Fruit fly (Drosophila melanogaster) whole organism, wandering third instar larva: Measurements from ENCODE around the gene CG10993.

Experiments used
- CrebA ChIP-seq: fragments of 200-800 bp; sonication (Bioruptor generic); optimal IDR thresholded peaks from 2 replicates; lab custom pipeline; 2016; ENCODE audit warnings: missing biosample characterization, mild to moderate bottlenecking, missing genetic modification characterization, borderline replicate concordance
- Dfd ChIP-seq: fragments of >200 bp; optimal IDR thresholded peaks from 2 replicates; lab custom pipeline; 2017; ENCODE audit warnings: missing biosample characterization, missing genetic modification characterization
- Myc ChIP-seq: fragments of >200 bp; optimal IDR thresholded peaks from 2 replicates; lab custom pipeline; 2017
- br ChIP-seq: fragments of 200-800 bp; sonication (Bioruptor generic); optimal IDR thresholded peaks from 2 replicates; lab custom pipeline; 2016; ENCODE audit warnings: missing biosample characterization, missing genetic modification characterization
- brk ChIP-seq: fragments of 200-800 bp; sonication (Bioruptor generic); optimal IDR thresholded peaks from 2 replicates; lab custom pipeline; 2016; ENCODE audit warnings: missing biosample characterization, mild to moderate bottlenecking, missing genetic modification characterization
- dl ChIP-seq, 2 experiments: fragments of 175-275, 200-275 bp in 1 of 2; fragments of 200-275 bp in 1 of 2; sonication (Bioruptor generic); optimal IDR thresholded peaks; lab custom pipeline; 2018; ENCODE audit warnings: mild to moderate bottlenecking in 2 of 2, missing biosample characterization in 2 of 2, missing genetic modification characterization in 2 of 2, moderate library complexity in 2 of 2; ENCODE audit not compliant: partially characterized antibody in 2 of 2, insufficient read depth in 1 of 2
- fru ChIP-seq: fragments of 200-800 bp; sonication (Bioruptor generic); optimal IDR thresholded peaks from 3 replicates; lab custom pipeline; 2016; ENCODE audit warnings: missing biosample characterization, mild to moderate bottlenecking, missing genetic modification characterization
- h ChIP-seq: fragments of 200-800 bp; sonication (Bioruptor generic); optimal IDR thresholded peaks from 3 replicates; lab custom pipeline; 2016; ENCODE audit warnings: missing biosample characterization, mild to moderate bottlenecking, missing genetic modification characterization
- lola ChIP-seq: fragments of >200 bp; optimal IDR thresholded peaks from 2 replicates; lab custom pipeline; 2017; ENCODE audit warnings: missing biosample characterization, missing genetic modification characterization
- pan ChIP-seq: fragments of >200 bp; optimal IDR thresholded peaks from 2 replicates; lab custom pipeline; 2017
- psq ChIP-seq: fragments of 200-800 bp; sonication (Bioruptor generic); optimal IDR thresholded peaks from 3 replicates; lab custom pipeline; 2017; ENCODE audit warnings: missing biosample characterization, mild to moderate bottlenecking, missing genetic modification characterization, moderate library complexity
- sage ChIP-seq: fragments of 200-800 bp; sonication (Bioruptor generic); optimal IDR thresholded peaks from 2 replicates; lab custom pipeline; 2016; ENCODE audit warnings: missing biosample characterization, mild to moderate bottlenecking, missing genetic modification characterization
- usp ChIP-seq: fragments of >200 bp; optimal IDR thresholded peaks from 2 replicates; lab custom pipeline; 2017; ENCODE audit warnings: missing biosample characterization, missing genetic modification characterization
- woc ChIP-seq: sonication (Bioruptor generic); optimal IDR thresholded peaks from 2 replicates; lab custom pipeline; 2016; ENCODE audit warnings: missing biosample characterization, mild to moderate bottlenecking, missing genetic modification characterization

DNA sequence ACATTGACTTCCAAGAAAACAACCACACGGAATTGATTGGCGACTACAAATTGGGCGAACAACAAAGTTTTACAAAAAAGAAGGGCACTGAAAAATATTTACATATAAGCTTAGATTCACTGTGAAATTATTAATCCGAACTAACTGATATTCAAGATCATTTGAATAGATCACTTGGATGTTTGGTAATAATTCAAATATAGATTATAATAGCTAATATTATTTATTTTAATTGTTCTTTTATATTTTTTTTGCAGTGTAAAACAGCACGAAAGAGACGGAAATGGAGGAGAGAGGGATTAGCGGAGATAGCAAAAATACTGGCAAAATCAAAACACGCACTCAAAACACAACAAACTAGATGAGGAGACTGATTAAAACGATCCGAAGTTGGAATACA lies 47.3 kb upstream of the CG10993 start:
- TF ChIP-seq woc (no peak), usp (GFP tag; lab: Kevin White, UChicago) (no peak), psq (GFP tag; lab: Kevin White, UChicago) (peak; percentile 29), dl (GFP tag; optimal IDR thresholded peaks at IDR 0.05; lab: Kevin White, UChicago; ENCODE audit: insufficient read depth in 1 of 2, partially characterized antibody in 2 of 2) (no peak), Myc (lab: Kevin White, UChicago) (no peak), sage (GFP tag; lab: Kevin White, UChicago) (no peak), lola (no peak), Dfd (no peak), h (GFP tag; lab: Kevin White, UChicago) (no peak), brk (no peak), br (GFP tag; lab: Kevin White, UChicago) (no peak), CrebA (no peak), fru (GFP tag; lab: Kevin White, UChicago) (no peak), pan (lab: Kevin White, UChicago) (no peak)
